Worm (Caenorhabditis elegans) whole organism, midembryonic: ENCODE measurements around the gene tag-124.

Experiments
- T22C8.4 ChIP-seq: fragments of 200-800 bp; sonication (Bioruptor generic); IDR thresholded peaks from 2 replicates; pipeline ENCODE4 v1.3.6; 2022; ENCODE audit warnings: missing genetic modification characterization, missing compliant biosample characterization
- cog-1 ChIP-seq: sonication (generic microtip); optimal IDR thresholded peaks from 2 replicates; lab custom pipeline; 2016; ENCODE audit warnings: missing genetic modification characterization, missing compliant biosample characterization
- flt-1 ChIP-seq: fragments of 200-800 bp; sonication (Bioruptor generic); IDR thresholded peaks from 2 replicates; pipeline ENCODE4 v1.3.6; 2022; ENCODE audit warnings: missing genetic modification characterization, missing compliant biosample characterization
- klf-2 ChIP-seq: fragments of 200-800 bp; sonication (Bioruptor generic); conservative IDR thresholded peaks from 2 replicates; pipeline ENCODE4 v1.3.6; 2022; ENCODE audit warnings: missing genetic modification reagents, missing genetic modification characterization, missing compliant biosample characterization
- ref-1 ChIP-seq: fragments of 200-800 bp; sonication (Bioruptor generic); conservative IDR thresholded peaks from 2 replicates; pipeline ENCODE4 v1.3.6; 2022; ENCODE audit warnings: missing genetic modification reagents, missing genetic modification characterization, missing compliant biosample characterization
- tab-1 ChIP-seq: fragments of 200-800 bp; sonication (Bioruptor generic); IDR thresholded peaks from 2 replicates; pipeline ENCODE4 v1.3.6; 2022; ENCODE audit warnings: missing genetic modification characterization, missing compliant biosample characterization
- ztf-29 ChIP-seq: fragments of 200-800 bp; sonication (Bioruptor generic); IDR thresholded peaks from 2 replicates; pipeline ENCODE4 v1.3.6; 2022; ENCODE audit warnings: missing genetic modification reagents, missing genetic modification characterization, missing compliant biosample characterization

DNA sequence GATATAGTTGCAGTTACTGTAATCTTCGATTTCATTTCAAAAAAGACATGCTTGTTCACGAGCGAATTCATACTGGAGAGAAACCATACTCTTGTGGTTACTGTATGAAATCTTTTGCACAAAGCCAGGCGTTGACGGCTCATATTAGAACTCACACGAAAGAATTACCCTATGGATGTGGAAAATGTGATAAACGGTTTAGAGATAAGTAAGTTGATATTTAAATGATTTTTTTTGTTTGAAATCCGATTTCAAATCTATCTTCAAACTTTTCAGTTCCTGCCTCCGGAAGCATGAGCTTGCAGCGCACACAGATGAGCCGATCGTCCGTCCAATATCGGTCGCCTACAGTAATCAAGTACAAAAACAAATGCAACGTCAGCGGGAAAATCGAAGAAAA lies 32.2 kb upstream of the tag-124 start:
- TF ChIP-seq cog-1 (tag; lab: Kevin White, UChicago) (no peak), ztf-29 (GFP tag; lab: Robert Waterston, UW) (no peak), tab-1 (GFP tag; lab: Robert Waterston, UW) (no peak), T22C8.4 (GFP tag; lab: Robert Waterston, UW) (no peak), ref-1 (GFP tag; lab: Robert Waterston, UW) (no peak), klf-2 (GFP tag; lab: Robert Waterston, UW) (no peak), flt-1 (no peak)
